Worm (Caenorhabditis elegans) whole organism, L4/young adult: ENCODE data around the gene W07G4.2.

ENCODE experiments used
- W03F9.2 ChIP-seq: fragments of 150-350 bp; optimal IDR thresholded peaks from 2 replicates; lab custom pipeline; 2014; ENCODE audit warnings: missing biosample characterization, missing genetic modification characterization
- dao-5 ChIP-seq: sonication (generic microtip); optimal IDR thresholded peaks from 2 replicates; lab custom pipeline; 2016; ENCODE audit warnings: missing genotype, missing genetic modification characterization, moderate library complexity, missing compliant biosample characterization

DNA sequence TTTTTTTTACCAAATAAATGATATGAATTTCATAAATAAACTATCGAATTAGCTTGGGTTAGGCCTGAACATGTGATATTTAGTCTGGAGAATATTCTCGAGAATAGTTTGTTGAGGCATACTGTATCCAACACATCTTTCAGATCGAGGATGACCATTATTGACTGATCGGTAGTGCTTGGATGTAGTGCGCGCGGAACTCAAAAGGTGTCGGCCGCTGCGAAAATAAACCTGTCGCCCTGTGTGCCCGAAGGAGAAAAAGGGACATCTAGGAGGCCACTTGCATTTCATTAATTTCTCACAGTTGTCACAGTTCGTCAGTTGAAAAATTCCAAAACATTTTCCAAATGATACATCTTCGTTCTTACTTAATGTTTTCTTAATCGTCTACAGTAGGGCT, 27.8 kb upstream of the W07G4.2 start:
- TF ChIP-seq W03F9.2 (tag; lab: Kevin White, UChicago) (no peak), dao-5 (tag; lab: Kevin White, UChicago) (no peak)
